Fruit fly (Drosophila melanogaster) whole organism, pupa: ENCODE results near the gene CG9801.

ENCODE experiments used
- CG10348 ChIP-seq: fragments of 200-800 bp; sonication (Bioruptor generic); IDR thresholded peaks from 2 replicates; pipeline ENCODE4 v1.3.6; 2022; ENCODE audit warnings: missing biosample characterization, missing genetic modification characterization
- CG12605 ChIP-seq: fragments of 200-800 bp; sonication (Bioruptor generic); IDR thresholded peaks from 2 replicates; pipeline ENCODE4 v1.3.6; 2022; ENCODE audit warnings: missing biosample characterization, missing genetic modification characterization
- CG13204 ChIP-seq: fragments of 200-800 bp; sonication (Bioruptor generic); optimal IDR thresholded peaks from 2 replicates; lab custom pipeline; 2018; ENCODE audit warnings: missing biosample characterization, mild to moderate bottlenecking, missing genetic modification characterization, moderate library complexity
- CG14655 ChIP-seq: fragments of 200-800 bp; sonication (Bioruptor generic); optimal IDR thresholded peaks from 3 replicates; lab custom pipeline; 2017; ENCODE audit warnings: mild to moderate bottlenecking, missing biosample characterization, missing genetic modification reagents, missing genetic modification characterization
- CG15710 ChIP-seq: fragments of 200-800 bp; sonication (Bioruptor generic); optimal IDR thresholded peaks from 2 replicates; lab custom pipeline; 2018; ENCODE audit warnings: missing biosample characterization, mild to moderate bottlenecking, missing genetic modification characterization, moderate library complexity
- CG17806 ChIP-seq: fragments of 200-800 bp; sonication (Bioruptor generic); optimal IDR thresholded peaks from 2 replicates; lab custom pipeline; 2018; ENCODE audit warnings: missing biosample characterization, mild to moderate bottlenecking, missing genetic modification characterization, moderate library complexity
- CG32121 ChIP-seq: fragments of 200-800 bp; sonication (Bioruptor generic); IDR thresholded peaks from 2 replicates; pipeline ENCODE4 v1.3.6; 2022; ENCODE audit warnings: missing biosample characterization, missing genetic modification characterization
- CG34367 ChIP-seq: fragments of 200-800 bp; sonication (Bioruptor generic); optimal IDR thresholded peaks from 2 replicates; lab custom pipeline; 2018; ENCODE audit warnings: missing biosample characterization, mild to moderate bottlenecking, missing genetic modification characterization
- CG4496 ChIP-seq: fragments of 200-800 bp; sonication (Bioruptor generic); IDR thresholded peaks from 3 replicates; pipeline ENCODE4 v1.3.6; 2022; ENCODE audit warnings: missing biosample characterization, missing genetic modification characterization
- CG8159 ChIP-seq: fragments of 200-800 bp; sonication (Bioruptor generic); optimal IDR thresholded peaks from 3 replicates; lab custom pipeline; 2018; ENCODE audit warnings: missing biosample characterization, mild to moderate bottlenecking, missing genetic modification characterization, moderate library complexity
- CG8301 ChIP-seq: fragments of 200-800 bp; sonication (Bioruptor generic); optimal IDR thresholded peaks from 2 replicates; lab custom pipeline; 2018; ENCODE audit warnings: missing biosample characterization, mild to moderate bottlenecking, missing genetic modification characterization
- CG9948 ChIP-seq: fragments of 200-800 bp; sonication (Bioruptor generic); optimal IDR thresholded peaks from 2 replicates; lab custom pipeline; 2018; ENCODE audit warnings: missing biosample characterization, mild to moderate bottlenecking, missing genetic modification characterization, moderate library complexity
- D1 ChIP-seq: fragments of 200-800 bp; sonication (Bioruptor generic); optimal IDR thresholded peaks from 2 replicates; lab custom pipeline; 2018; ENCODE audit warnings: missing biosample characterization, mild to moderate bottlenecking, missing genetic modification characterization, moderate library complexity
- EcR ChIP-seq: fragments of 200-800 bp; sonication (Bioruptor generic); optimal IDR thresholded peaks from 3 replicates; lab custom pipeline; 2019; ENCODE audit warnings: missing biosample characterization, missing genetic modification characterization, mild to moderate bottlenecking, moderate library complexity, missing genetic modification reagents
- Ets98B ChIP-seq: fragments of 200-800 bp; sonication (Bioruptor generic); IDR thresholded peaks from 2 replicates; pipeline ENCODE4 v1.3.6; 2022; ENCODE audit warnings: missing biosample characterization, missing genetic modification characterization
- Pif1A ChIP-seq: fragments of 200-800 bp; sonication (Bioruptor generic); optimal IDR thresholded peaks from 3 replicates; lab custom pipeline; 2016; ENCODE audit warnings: missing biosample characterization, missing genetic modification characterization
- Pif1B ChIP-seq: fragments of 200-800 bp; sonication (Bioruptor generic); optimal IDR thresholded peaks from 3 replicates; lab custom pipeline; 2016; ENCODE audit warnings: missing biosample characterization, missing genetic modification characterization
- Snoo ChIP-seq: fragments of 200-800 bp; sonication (Bioruptor generic); optimal IDR thresholded peaks from 3 replicates; lab custom pipeline; 2017; ENCODE audit warnings: missing biosample characterization, mild to moderate bottlenecking, missing genetic modification characterization, inconsistent platforms
- fd96Ca ChIP-seq: fragments of 200-800 bp; sonication (Bioruptor generic); IDR thresholded peaks from 3 replicates; pipeline ENCODE4 v1.3.6; 2022; ENCODE audit warnings: missing biosample characterization, missing genetic modification characterization
- gl ChIP-seq: fragments of 200-800 bp; sonication (Bioruptor generic); optimal IDR thresholded peaks from 2 replicates; lab custom pipeline; 2018; ENCODE audit warnings: missing biosample characterization, mild to moderate bottlenecking, missing genetic modification characterization
- rn ChIP-seq: fragments of 200-800 bp; sonication (Bioruptor generic); IDR thresholded peaks from 2 replicates; pipeline ENCODE4 v1.3.6; 2022; ENCODE audit warnings: missing biosample characterization, missing genetic modification characterization

The CG9801 gene

dm6 chr3R:8705323-8706097 lies 42.0 kb downstream of the CG9801 start:
- no peak for TF ChIP-seq EcR (GFP tag; lab: Kevin White, UChicago)
- no peak for TF ChIP-seq D1 (tag; lab: Kevin White, UChicago)
- TF ChIP-seq CG8159 (tag; lab: Kevin White, UChicago), result peak; percentile 53
- no peak for TF ChIP-seq CG9948
- TF ChIP-seq CG15710, result no peak
- TF ChIP-seq rn (GFP tag; lab: Robert Waterston, UW), result no peak
- peak; percentile 78 for TF ChIP-seq gl
- TF ChIP-seq CG14655 (GFP tag; lab: Kevin White, UChicago), result peak; percentile 38
- TF ChIP-seq CG10348, result no peak
- peak; percentile 30 for TF ChIP-seq CG13204 (GFP tag; lab: Kevin White, UChicago)
- TF ChIP-seq CG12605 (GFP tag; lab: Robert Waterston, UW), result peak; percentile 57; the same call in 1 of the 2 replicates
- peak; percentile 36 for TF ChIP-seq CG34367 (tag; lab: Kevin White, UChicago)
- TF ChIP-seq Pif1B (GFP tag; lab: Kevin White, UChicago), result peak; percentile 13
- no peak for TF ChIP-seq CG17806 (tag; lab: Kevin White, UChicago)
- TF ChIP-seq Pif1A (GFP tag; lab: Kevin White, UChicago), result peak; percentile 33
- TF ChIP-seq fd96Ca (GFP tag; lab: Robert Waterston, UW), result no peak
- TF ChIP-seq CG8301 (tag; lab: Kevin White, UChicago), result no peak
- no peak for TF ChIP-seq Snoo (tag; lab: Kevin White, UChicago)
- no peak for TF ChIP-seq CG4496
- no peak for TF ChIP-seq Ets98B (GFP tag; lab: Robert Waterston, UW)

- TF ChIP-seq Pif1A (GFP tag; lab: Kevin White, UChicago) (no peak), CG14655 (GFP tag; lab: Kevin White, UChicago) (no peak), Ets98B (GFP tag; lab: Robert Waterston, UW) (no peak), CG32121 (GFP tag; lab: Robert Waterston, UW) (no peak), CG17806 (tag; lab: Kevin White, UChicago) (no peak), CG15710 (no peak)
Observed at dm6 chr3R:8704669-8705068, 42.8 kb downstream of the CG9801 start.

dm6 chr3R:8701197-8701596 lies 46.3 kb downstream of the CG9801 start:
- no peak for TF ChIP-seq Snoo (tag; lab: Kevin White, UChicago)
- no peak for TF ChIP-seq CG15710
- no peak for TF ChIP-seq CG8301 (tag; lab: Kevin White, UChicago)
- TF ChIP-seq CG32121 (GFP tag; lab: Robert Waterston, UW), result no peak
- TF ChIP-seq CG13204 (GFP tag; lab: Kevin White, UChicago), result no peak
- no peak for TF ChIP-seq Pif1B (GFP tag; lab: Kevin White, UChicago)
- no peak for TF ChIP-seq D1 (tag; lab: Kevin White, UChicago)
- TF ChIP-seq CG17806 (tag; lab: Kevin White, UChicago), result no peak
- TF ChIP-seq fd96Ca (GFP tag; lab: Robert Waterston, UW), result no peak
- no peak for TF ChIP-seq CG9948
- TF ChIP-seq CG14655 (GFP tag; lab: Kevin White, UChicago), result no peak
- TF ChIP-seq EcR (GFP tag; lab: Kevin White, UChicago), result no peak
- no peak for TF ChIP-seq CG34367 (tag; lab: Kevin White, UChicago)
- TF ChIP-seq CG12605 (GFP tag; lab: Robert Waterston, UW), result no peak
- no peak for TF ChIP-seq Pif1A (GFP tag; lab: Kevin White, UChicago)

- no peak for TF ChIP-seq D1 (tag; lab: Kevin White, UChicago)
- TF ChIP-seq Pif1B (GFP tag; lab: Kevin White, UChicago), result no peak
- TF ChIP-seq CG12605 (GFP tag; lab: Robert Waterston, UW), result no peak
- TF ChIP-seq CG15710, result no peak
- no peak for TF ChIP-seq Snoo (tag; lab: Kevin White, UChicago)
- no peak for TF ChIP-seq fd96Ca (GFP tag; lab: Robert Waterston, UW)
- TF ChIP-seq CG8301 (tag; lab: Kevin White, UChicago), result no peak
- no peak for TF ChIP-seq CG17806 (tag; lab: Kevin White, UChicago)
- no peak for TF ChIP-seq CG9948
- TF ChIP-seq Ets98B (GFP tag; lab: Robert Waterston, UW), result no peak
- TF ChIP-seq gl, result no peak
- no peak for TF ChIP-seq CG13204 (GFP tag; lab: Kevin White, UChicago)
- TF ChIP-seq rn (GFP tag; lab: Robert Waterston, UW), result no peak
- no peak for TF ChIP-seq CG8159 (tag; lab: Kevin White, UChicago)
- TF ChIP-seq CG10348, result no peak
- no peak for TF ChIP-seq CG34367 (tag; lab: Kevin White, UChicago)
- TF ChIP-seq CG32121 (GFP tag; lab: Robert Waterston, UW), result no peak
- TF ChIP-seq CG4496, result no peak
- TF ChIP-seq CG14655 (GFP tag; lab: Kevin White, UChicago), result no peak
Observed at dm6 chr3R:8700660-8701059, 46.8 kb downstream of the CG9801 start.

- TF ChIP-seq CG13204 (GFP tag; lab: Kevin White, UChicago), result no peak
- no peak for TF ChIP-seq Snoo (tag; lab: Kevin White, UChicago)
- no peak for TF ChIP-seq CG4496
- TF ChIP-seq CG14655 (GFP tag; lab: Kevin White, UChicago), result no peak
- TF ChIP-seq fd96Ca (GFP tag; lab: Robert Waterston, UW), result no peak
- no peak for TF ChIP-seq CG17806 (tag; lab: Kevin White, UChicago)
- TF ChIP-seq rn (GFP tag; lab: Robert Waterston, UW), result no peak
- TF ChIP-seq D1 (tag; lab: Kevin White, UChicago), result no peak
- no peak for TF ChIP-seq CG8159 (tag; lab: Kevin White, UChicago)
Observed at dm6 chr3R:8699230-8699629, 48.2 kb downstream of the CG9801 start.
